Worm (Caenorhabditis elegans) whole organism, young adult: ENCODE measurements around the gene oac-20.
"Not testable (repeated sequence)": the region's sequence is repeated elsewhere in the genome, so short reads cannot be mapped to it uniquely, and the experiment has no call there.

ENCODE experiments used
- B0336.3 ChIP-seq: fragments of 200-800 bp; sonication (Bioruptor generic); IDR thresholded peaks from 2 replicates; pipeline ENCODE4 v1.3.6; 2022; ENCODE audit warnings: missing genetic modification characterization, missing compliant biosample characterization
- D2030.7 ChIP-seq: fragments of 200-800 bp; sonication (Bioruptor generic); IDR thresholded peaks from 2 replicates; pipeline ENCODE4 v1.3.6; 2022; ENCODE audit warnings: missing genetic modification reagents, missing genetic modification characterization, missing compliant biosample characterization
- F49E8.2 ChIP-seq: sonication (generic microtip); optimal IDR thresholded peaks from 3 replicates; lab custom pipeline; 2017; ENCODE audit warnings: missing genetic modification characterization, mild to moderate bottlenecking, missing compliant biosample characterization, antibody characterized with exemption, moderate library complexity; ENCODE audit not compliant: insufficient read depth
- F52B5.7 ChIP-seq: sonication (generic microtip); optimal IDR thresholded peaks from 2 replicates; lab custom pipeline; 2016; ENCODE audit warnings: mild to moderate bottlenecking, missing genetic modification characterization, missing compliant biosample characterization
- F55B11.4 ChIP-seq: sonication (generic microtip); optimal IDR thresholded peaks from 2 replicates; lab custom pipeline; 2016; ENCODE audit warnings: missing compliant biosample characterization, missing genetic modification characterization, borderline replicate concordance; ENCODE audit not compliant: insufficient read depth
- F57C9.4 ChIP-seq: sonication (generic microtip); optimal IDR thresholded peaks from 2 replicates; lab custom pipeline; 2017; ENCODE audit warnings: mild to moderate bottlenecking, missing genetic modification characterization, missing compliant biosample characterization
- T26A5.8 ChIP-seq: sonication (generic microtip); optimal IDR thresholded peaks from 2 replicates; lab custom pipeline; 2016; ENCODE audit warnings: missing genetic modification characterization, missing compliant biosample characterization
- Y53G8AR.9 ChIP-seq: fragments of 200-800 bp; sonication (Bioruptor generic); conservative IDR thresholded peaks from 2 replicates; pipeline ENCODE4 v1.3.6; 2022; ENCODE audit warnings: missing genetic modification reagents, missing genetic modification characterization, missing compliant biosample characterization
- Y79H2A.3 ChIP-seq: fragments of 200-800 bp; sonication (Bioruptor generic); conservative IDR thresholded peaks from 2 replicates; pipeline ENCODE4 v1.3.6; 2022; ENCODE audit warnings: missing genetic modification reagents, missing genetic modification characterization, missing compliant biosample characterization
- athp-1 ChIP-seq: sonication (generic microtip); optimal IDR thresholded peaks from 2 replicates; lab custom pipeline; 2017; ENCODE audit warnings: mild to moderate bottlenecking, missing genetic modification characterization, missing compliant biosample characterization
- attf-5 ChIP-seq: fragments of 200-800 bp; sonication (Bioruptor generic); optimal IDR thresholded peaks from 2 replicates; lab custom pipeline; 2018; ENCODE audit warnings: mild to moderate bottlenecking, missing genetic modification characterization, missing compliant biosample characterization
- bed-1 ChIP-seq: fragments of 200-800 bp; sonication (Bioruptor generic); IDR thresholded peaks from 2 replicates; pipeline ENCODE4 v1.3.6; 2022; ENCODE audit warnings: missing genetic modification reagents, missing genetic modification characterization, missing compliant biosample characterization
- ceh-27 ChIP-seq: fragments of 200-800 bp; sonication (Bioruptor generic); optimal IDR thresholded peaks from 2 replicates; lab custom pipeline; 2018; ENCODE audit warnings: mild to moderate bottlenecking, missing genetic modification characterization, moderate library complexity, missing compliant biosample characterization
- dpl-1 ChIP-seq: fragments of 150-350 bp; optimal IDR thresholded peaks from 2 replicates; lab custom pipeline; 2014; ENCODE audit warnings: missing biosample characterization, missing genetic modification reagents, missing genetic modification characterization
- hlh-12 ChIP-seq: sonication (generic microtip); optimal IDR thresholded peaks from 2 replicates; lab custom pipeline; 2016; ENCODE audit warnings: missing genetic modification characterization, missing compliant biosample characterization
- hrde-1 ChIP-seq: sonication (generic microtip); optimal IDR thresholded peaks from 2 replicates; lab custom pipeline; 2016; ENCODE audit warnings: missing genetic modification characterization, mild to moderate bottlenecking, missing compliant biosample characterization, moderate library complexity, missing genotype, missing genetic modification reagents, borderline replicate concordance
- madf-10 ChIP-seq: sonication (generic microtip); optimal IDR thresholded peaks from 2 replicates; lab custom pipeline; 2016; ENCODE audit warnings: mild to moderate bottlenecking, missing genetic modification characterization, missing compliant biosample characterization
- madf-6 ChIP-seq: fragments of 200-800 bp; sonication (Bioruptor generic); IDR thresholded peaks from 2 replicates; pipeline ENCODE4 v1.3.6; 2022; ENCODE audit warnings: missing genetic modification reagents, missing genetic modification characterization, missing compliant biosample characterization
- mcd-1 ChIP-seq: fragments of 200-800 bp; sonication (Bioruptor generic); IDR thresholded peaks from 2 replicates; pipeline ENCODE4 v1.3.6; 2022; ENCODE audit warnings: missing genetic modification reagents, missing genetic modification characterization, missing compliant biosample characterization
- nfya-2 ChIP-seq: fragments of 200-800 bp; sonication (Bioruptor generic); IDR thresholded peaks from 2 replicates; pipeline ENCODE4 v1.3.6; 2022; ENCODE audit warnings: missing genetic modification reagents, missing genetic modification characterization, missing compliant biosample characterization
- nhr-120 ChIP-seq: fragments of 200-800 bp; sonication (Bioruptor generic); IDR thresholded peaks from 2 replicates; pipeline ENCODE4 v1.3.6; 2022; ENCODE audit warnings: missing genetic modification characterization, missing compliant biosample characterization
- nhr-90 ChIP-seq: sonication (generic microtip); optimal IDR thresholded peaks from 2 replicates; lab custom pipeline; 2016; ENCODE audit warnings: missing genotype, mild to moderate bottlenecking, missing genetic modification characterization, missing compliant biosample characterization
- sea-2 ChIP-seq: fragments of 200-800 bp; sonication (Bioruptor generic); IDR thresholded peaks from 2 replicates; pipeline ENCODE4 v1.3.6; 2022; ENCODE audit warnings: missing genetic modification characterization, missing compliant biosample characterization
- snpc-3.4 ChIP-seq: sonication (generic microtip); optimal IDR thresholded peaks from 2 replicates; lab custom pipeline; 2017; ENCODE audit warnings: missing genetic modification characterization, mild to moderate bottlenecking, missing compliant biosample characterization, antibody characterized with exemption, moderate library complexity, missing genotype, missing genetic modification reagents
- snpc-4 ChIP-seq, 5 experiments: fragments of 150-350 bp in 1 of 5; sonication (generic microtip) in 4 of 5; optimal IDR thresholded peaks; 2 replicates each; lab custom pipeline; 2014 to 2018; ENCODE audit warnings: missing genetic modification characterization in 5 of 5, missing biosample characterization in 3 of 5, antibody characterized with exemption in 2 of 5, mild to moderate bottlenecking in 2 of 5, missing compliant biosample characterization in 2 of 5, missing genotype in 2 of 5, moderate library complexity in 2 of 5, missing genetic modification reagents in 1 of 5
- tbp1 ChIP-seq: fragments of 200-800 bp; sonication (Bioruptor generic); optimal IDR thresholded peaks from 2 replicates; lab custom pipeline; 2018; ENCODE audit warnings: mild to moderate bottlenecking, missing genetic modification characterization, missing compliant biosample characterization
- unc-62 ChIP-seq: fragments of 150-350 bp; optimal IDR thresholded peaks from 2 replicates; lab custom pipeline; 2014; ENCODE audit warnings: missing biosample characterization, missing genetic modification reagents, missing genetic modification characterization
- ztf-22 ChIP-seq: fragments of 200-800 bp; sonication (Bioruptor generic); optimal IDR thresholded peaks from 2 replicates; lab custom pipeline; 2018; ENCODE audit warnings: mild to moderate bottlenecking, missing genetic modification characterization, moderate library complexity, missing compliant biosample characterization
- ztf-26 ChIP-seq: sonication (generic microtip); optimal IDR thresholded peaks from 2 replicates; lab custom pipeline; 2017; ENCODE audit warnings: missing genetic modification characterization, missing compliant biosample characterization
- ztf-3 ChIP-seq: fragments of 200-800 bp; sonication (Bioruptor generic); optimal IDR thresholded peaks from 2 replicates; lab custom pipeline; 2018; ENCODE audit warnings: mild to moderate bottlenecking, missing genetic modification characterization, missing compliant biosample characterization

The oac-20 gene

ce11 chrV:15975845-15976244 lies 2.7 kb upstream of the oac-20 start, which contains the start of gene clec-232:
clec-232 (plus strand) TSS chrV:15976145.
- TF ChIP-seq snpc-3.4 (tag; lab: Kevin White, UChicago) (no peak), F49E8.2 (tag; lab: Kevin White, UChicago) (no peak), nhr-90 (tag; lab: Kevin White, UChicago) (no peak), unc-62 (GFP tag; lab: Kevin White, UChicago) (no peak), attf-5 (GFP tag; lab: Kevin White, UChicago) (no peak), ztf-3 (GFP tag; lab: Kevin White, UChicago) (no peak), tbp1 (GFP tag; lab: Kevin White, UChicago) (no peak), hlh-12 (tag; lab: Kevin White, UChicago) (no peak), T26A5.8 (tag; lab: Kevin White, UChicago) (no peak)

ce11 chrV:15982733-15983344 lies 4.3 kb downstream of the oac-20 start, which contains the start of the genes fbxa-99 and F36G9.13:
fbxa-99 (minus strand) TSS chrV:15982854.
F36G9.13 (plus strand) TSS chrV:15983294.
- TF ChIP-seq nhr-120 (GFP tag; lab: Robert Waterston, UW) = no peak
- no peak for TF ChIP-seq nfya-2 (GFP tag; lab: Robert Waterston, UW)
- TF ChIP-seq F52B5.7 (tag; lab: Kevin White, UChicago) = no peak
- no peak for TF ChIP-seq F57C9.4 (tag; lab: Kevin White, UChicago)
- no peak for TF ChIP-seq ceh-27 (GFP tag; lab: Kevin White, UChicago)
- no peak for TF ChIP-seq snpc-4 (GFP tag; optimal IDR thresholded peaks at IDR 0.05; lab: Kevin White, UChicago)
- TF ChIP-seq snpc-4 (tag; optimal IDR thresholded peaks at IDR 0.05; lab: Kevin White, UChicago) = peak; percentile 77 to 90 (median 81)
- TF ChIP-seq hrde-1 = no peak
- no peak for TF ChIP-seq dpl-1 (GFP tag; lab: Kevin White, UChicago)

- TF ChIP-seq ztf-26 (no peak), sea-2 (GFP tag; lab: Robert Waterston, UW) (no peak), Y79H2A.3 (GFP tag; lab: Robert Waterston, UW) (no peak), B0336.3 (no peak), nfya-2 (GFP tag; lab: Robert Waterston, UW) (no peak), ceh-27 (GFP tag; lab: Kevin White, UChicago) (no peak), F55B11.4 (tag; lab: Kevin White, UChicago) (no peak), madf-10 (no peak), Y53G8AR.9 (GFP tag; lab: Robert Waterston, UW) (no peak)
- TF ChIP-seq, all 124 proteins: peak for 0
Observed at ce11 chrV:15988074-15988473, 9.6 kb downstream of the oac-20 start, which contains the start of gene F36G9.15. F36G9.15 (minus strand) TSS chrV:15988174.

ce11 chrV:15991850-15992249 lies 13.3 kb downstream of the oac-20 start, which contains the start of gene C06C6.7:
C06C6.7 (plus strand) TSS chrV:15992150.
- TF ChIP-seq bed-1; ztf-22 (GFP tag; lab: Kevin White, UChicago); madf-6: not testable (repeated sequence)

ce11 chrV:15996655-15997186 lies 18.2 kb downstream of the oac-20 start, which contains the start of the genes C06C6.9 and C06C6.8:
C06C6.9 (minus strand) TSS chrV:15996755.
C06C6.8 (plus strand) TSS chrV:15997136.
- TF ChIP-seq athp-1 (tag; lab: Kevin White, UChicago) (no peak), mcd-1 (GFP tag; lab: Robert Waterston, UW) (no peak), D2030.7 (GFP tag; lab: Robert Waterston, UW) (no peak)
- TF ChIP-seq, all 124 proteins: peak for 0
